Worm (Caenorhabditis elegans): Measurements from ENCODE around the gene acc-2.

Gene acc-2

ce11 chrIV:9016477-9016876 is at the start of gene acc-2:
Gene acc-2, plus strand, starts transcription at chrIV:9016777.
- TF ChIP-seq nhr-76 (tag; optimal IDR thresholded peaks at IDR 0.05) (no peak), F16B12.6 (tag; optimal IDR thresholded peaks at IDR 0.05) (no peak), ama-1 (optimal IDR thresholded peaks at IDR 0.05) (no peak), lin-14 (GFP tag; optimal IDR thresholded peaks at IDR 0.05) (no peak), lin-15B (tag; optimal IDR thresholded peaks at IDR 0.05) (no peak), nhr-71 (tag; optimal IDR thresholded peaks at IDR 0.05) (no peak), ceh-82 (tag; optimal IDR thresholded peaks at IDR 0.05) (no peak), nhr-84 (tag; optimal IDR thresholded peaks at IDR 0.05) (no peak), nhr-90 (tag; optimal IDR thresholded peaks at IDR 0.05; ENCODE audit: poor library complexity) (no peak), elt-2 (tag; optimal IDR thresholded peaks at IDR 0.05) (no peak), ztf-4 (tag; optimal IDR thresholded peaks at IDR 0.05) (no peak)

- no peak for TF ChIP-seq F16B12.6 (tag; optimal IDR thresholded peaks at IDR 0.05)
- TF ChIP-seq ceh-8 (GFP tag; optimal IDR thresholded peaks at IDR 0.05) = no peak
- no peak for TF ChIP-seq ets-5 (GFP tag; IDR thresholded peaks at IDR 0.05)
- no peak for TF ChIP-seq unc-62 (GFP tag; optimal IDR thresholded peaks at IDR 0.05)
- no peak for TF ChIP-seq sptf-1 (tag; optimal IDR thresholded peaks at IDR 0.05)
- no peak for TF ChIP-seq efl-1 (optimal IDR thresholded peaks at IDR 0.05)
- TF ChIP-seq efl-1 (GFP tag; optimal IDR thresholded peaks at IDR 0.05 in 1 of 2) = peak in 1 of 2 experiments; percentile 63
- no peak for TF ChIP-seq ceh-82 (tag; optimal IDR thresholded peaks at IDR 0.05)
Measured at ce11 chrIV:8967990-8968389, 48.6 kb upstream of the acc-2 start, which contains the start of gene suex-2. Gene suex-2, plus strand, starts transcription at chrIV:8968290.

- no peak for TF ChIP-seq egl-27 (tag; optimal IDR thresholded peaks at IDR 0.05)
- peak; percentile 96 for TF ChIP-seq dsc-1 (tag; optimal IDR thresholded peaks at IDR 0.05)
- peak; percentile 96 for TF ChIP-seq lir-3 (tag; optimal IDR thresholded peaks at IDR 0.05; ENCODE audit: poor library complexity)
- peak; percentile 89 for TF ChIP-seq Y116A8C.19 (tag; optimal IDR thresholded peaks at IDR 0.05; ENCODE audit: borderline replicate concordance)
- no peak for TF ChIP-seq nhr-237 (tag; optimal IDR thresholded peaks at IDR 0.05)
- TF ChIP-seq tlp-1 (tag; optimal IDR thresholded peaks at IDR 0.05) = no peak
- peak; percentile 94 for TF ChIP-seq egl-13 (tag; optimal IDR thresholded peaks at IDR 0.05)
- TF ChIP-seq ets-5 (GFP tag; IDR thresholded peaks at IDR 0.05) = no peak
- TF ChIP-seq fos-1 (tag; optimal IDR thresholded peaks at IDR 0.05) = no peak
- peak; percentile 16 for TF ChIP-seq skn-1 (tag; optimal IDR thresholded peaks at IDR 0.05)
- peak; percentile 49 for TF ChIP-seq mep-1 (tag; optimal IDR thresholded peaks at IDR 0.05)
- TF ChIP-seq C04F5.9 (tag; optimal IDR thresholded peaks at IDR 0.05) = peak; percentile 87
- peak; percentile 12 for TF ChIP-seq jun-1 (tag; optimal IDR thresholded peaks at IDR 0.05)
- TF ChIP-seq lin-35 (GFP tag; optimal IDR thresholded peaks at IDR 0.05) = peak; percentile 52 to 60
- peak; percentile 97 for TF ChIP-seq fkh-4 (tag; optimal IDR thresholded peaks at IDR 0.05; ENCODE audit: borderline replicate concordance)
- TF ChIP-seq isw-1 (GFP tag; IDR thresholded peaks at IDR 0.05) = peak; percentile 68
- peak; percentile 91 for TF ChIP-seq snu-23 (GFP tag; optimal IDR thresholded peaks at IDR 0.05)
- TF ChIP-seq nhr-47 (tag; optimal IDR thresholded peaks at IDR 0.05) = peak; percentile 92
- TF ChIP-seq lsy-2 (tag; optimal IDR thresholded peaks at IDR 0.05) = peak; percentile 66 to 79
- no peak for TF ChIP-seq hlh-17 (GFP tag; optimal IDR thresholded peaks at IDR 0.05; ENCODE audit: borderline replicate concordance)
- peak; percentile 86 for TF ChIP-seq nhr-19 (GFP tag; conservative IDR thresholded peaks at IDR 0.05)
- TF ChIP-seq lin-14 (GFP tag; optimal IDR thresholded peaks at IDR 0.05) = peak; percentile 86
- no peak for TF ChIP-seq fkh-10 (GFP tag; optimal IDR thresholded peaks at IDR 0.05)
- no peak for TF ChIP-seq ceh-63 (GFP tag; optimal IDR thresholded peaks at IDR 0.05)
- no peak for TF ChIP-seq unc-30 (tag; optimal IDR thresholded peaks at IDR 0.05)
- TF ChIP-seq ceh-82 (tag; optimal IDR thresholded peaks at IDR 0.05) = peak; percentile 54 to 70 (median 58)
- peak; percentile 53 for TF ChIP-seq zip-4 (GFP tag; optimal IDR thresholded peaks at IDR 0.05)
- TF ChIP-seq F16B12.6 (tag; optimal IDR thresholded peaks at IDR 0.05) = no peak
- peak; percentile 82 for TF ChIP-seq mab-9 (GFP tag; IDR thresholded peaks at IDR 0.05)
- TF ChIP-seq grh-1 (GFP tag; IDR thresholded peaks at IDR 0.05) = 0 out of 2 replicates have a peak, but pooled peaks have one; percentile 24
- TF ChIP-seq lin-15B (tag; optimal IDR thresholded peaks at IDR 0.05) = peak; percentile 60
- TF ChIP-seq lin-39 (tag; optimal IDR thresholded peaks at IDR 0.05) = peak; percentile 63
- no peak for TF ChIP-seq nhr-28 (tag; optimal IDR thresholded peaks at IDR 0.05)
- TF ChIP-seq pag-3 (tag; optimal IDR thresholded peaks at IDR 0.05; ENCODE audit: borderline replicate concordance, insufficient read depth) = no peak
- peak in 1 of 6 experiments; percentile 23 for TF ChIP-seq elt-3 (tag; optimal IDR thresholded peaks at IDR 0.05)
- no peak for TF ChIP-seq unc-62 (GFP tag; optimal IDR thresholded peaks at IDR 0.05)
Measured at ce11 chrIV:8973249-8973958, 43.2 kb upstream of the acc-2 start, which contains the start of gene C53B4.3. Gene C53B4.3, minus strand, starts transcription at chrIV:8973712.

All from whole organism, L1 larva.